Worm (Caenorhabditis elegans) whole organism, L4 larva: ENCODE measurements around the gene mop-25.2.

Experiments
- Y48G9A.11 ChIP-seq: fragments of 200-800 bp; sonication (Bioruptor generic); IDR thresholded peaks from 2 replicates; pipeline ENCODE4 v1.3.6; 2022; ENCODE audit warnings: missing genetic modification reagents, missing genetic modification characterization, missing compliant biosample characterization
- ZK337.2 ChIP-seq: fragments of 200-800 bp; sonication (Bioruptor generic); IDR thresholded peaks from 2 replicates; pipeline ENCODE4 v1.3.6; 2022; ENCODE audit warnings: missing genetic modification reagents, missing genetic modification characterization, missing compliant biosample characterization
- ZK546.5 ChIP-seq, 2 experiments: sonication (generic microtip); optimal IDR thresholded peaks; 2 replicates each; lab custom pipeline; 2017; ENCODE audit warnings: missing biosample characterization in 2 of 2, missing genetic modification characterization in 2 of 2
- aha-1 ChIP-seq: fragments of 150-350 bp; peaks from one replicate; lab custom pipeline; 2014; ENCODE audit warnings: missing biosample characterization, missing genetic modification characterization
- ama-1 ChIP-seq: fragments of 150-350 bp; optimal IDR thresholded peaks from 2 replicates; lab custom pipeline; 2014; ENCODE audit warnings: inconsistent platforms, mixed read lengths
- ceh-28 ChIP-seq: fragments of 150-350 bp; optimal IDR thresholded peaks from 2 replicates; lab custom pipeline; 2014; ENCODE audit warnings: missing biosample characterization, missing genetic modification reagents, missing genetic modification characterization
- dmd-6 ChIP-seq: fragments of 200-800 bp; sonication (Bioruptor generic); IDR thresholded peaks from 2 replicates; pipeline ENCODE4 v1.3.6; 2022; ENCODE audit warnings: missing genetic modification reagents, missing genetic modification characterization, missing compliant biosample characterization
- dmd-9 ChIP-seq: fragments of 200-800 bp; sonication (Bioruptor generic); IDR thresholded peaks from 2 replicates; pipeline ENCODE4 v1.3.6; 2022; ENCODE audit warnings: missing genetic modification reagents, missing genetic modification characterization, missing compliant biosample characterization
- duxl-1 ChIP-seq: sonication (generic microtip); optimal IDR thresholded peaks from 2 replicates; lab custom pipeline; 2016; ENCODE audit warnings: mild to moderate bottlenecking, missing genetic modification characterization, moderate library complexity, missing compliant biosample characterization; ENCODE audit not compliant: poor library complexity
- fkh-10 ChIP-seq: fragments of 150-350 bp; optimal IDR thresholded peaks from 2 replicates; lab custom pipeline; 2014; ENCODE audit warnings: missing biosample characterization, missing genetic modification reagents, missing genetic modification characterization
- hmg-1.1 ChIP-seq: fragments of 200-800 bp; sonication (Bioruptor generic); IDR thresholded peaks from 2 replicates; pipeline ENCODE4 v1.3.6; 2022; ENCODE audit warnings: missing genetic modification reagents, missing genetic modification characterization, missing compliant biosample characterization
- lim-7 ChIP-seq: fragments of 200-800 bp; sonication (Bioruptor generic); IDR thresholded peaks from 2 replicates; pipeline ENCODE4 v1.3.6; 2022; ENCODE audit warnings: missing genetic modification characterization, missing compliant biosample characterization
- lin-15B ChIP-seq: fragments of 150-350 bp; sonication (generic microtip); optimal IDR thresholded peaks from 3 replicates; lab custom pipeline; 2014; ENCODE audit warnings: missing biosample characterization, missing genetic modification characterization
- lin-39 ChIP-seq: fragments of 150-350 bp; optimal IDR thresholded peaks from 2 replicates; lab custom pipeline; 2014; ENCODE audit warnings: missing biosample characterization, missing genetic modification reagents, missing genetic modification characterization
- lsy-2 ChIP-seq, 2 experiments: fragments of 150-350 bp in 1 of 2; sonication (generic microtip) in 1 of 2; optimal IDR thresholded peaks; 2 replicates each; lab custom pipeline; 2014 to 2017; ENCODE audit warnings: missing biosample characterization in 2 of 2, missing genetic modification characterization in 2 of 2
- mdt-29 ChIP-seq: fragments of 200-800 bp; sonication (Bioruptor generic); IDR thresholded peaks from 2 replicates; pipeline ENCODE4 v1.3.6; 2022; ENCODE audit warnings: missing genetic modification reagents, missing genetic modification characterization, missing compliant biosample characterization
- mep-1 ChIP-seq: fragments of 150-350 bp; sonication (generic microtip); optimal IDR thresholded peaks from 3 replicates; lab custom pipeline; 2014; ENCODE audit warnings: missing biosample characterization, missing genetic modification characterization
- nhr-111 ChIP-seq: fragments of 200-800 bp; sonication (Bioruptor generic); optimal IDR thresholded peaks from 2 replicates; lab custom pipeline; 2018; ENCODE audit warnings: mild to moderate bottlenecking, missing genetic modification characterization, missing compliant biosample characterization
- nhr-237 ChIP-seq: sonication (generic microtip); optimal IDR thresholded peaks from 2 replicates; lab custom pipeline; 2017; ENCODE audit warnings: missing biosample characterization, missing genetic modification characterization
- nhr-28 ChIP-seq: fragments of 150-350 bp; optimal IDR thresholded peaks from 2 replicates; lab custom pipeline; 2014; ENCODE audit warnings: missing biosample characterization, missing genetic modification characterization
- nhr-42 ChIP-seq: fragments of 200-800 bp; sonication (Bioruptor generic); IDR thresholded peaks from 2 replicates; pipeline ENCODE4 v1.3.6; 2022; ENCODE audit warnings: missing genetic modification characterization, missing compliant biosample characterization
- nhr-77 ChIP-seq: fragments of 150-350 bp; optimal IDR thresholded peaks from 2 replicates; lab custom pipeline; 2014; ENCODE audit warnings: missing biosample characterization, missing genetic modification characterization
- php-3 ChIP-seq: fragments of 200-800 bp; sonication (Bioruptor generic); IDR thresholded peaks from 2 replicates; pipeline ENCODE4 v1.3.6; 2022; ENCODE audit warnings: missing genetic modification reagents, missing genetic modification characterization, missing compliant biosample characterization
- rbr-2 ChIP-seq: sonication (generic microtip); optimal IDR thresholded peaks from 2 replicates; lab custom pipeline; 2016; ENCODE audit warnings: missing genotype, missing genetic modification characterization, missing compliant biosample characterization
- unc-39 ChIP-seq: sonication (generic microtip); optimal IDR thresholded peaks from 2 replicates; lab custom pipeline; 2017; ENCODE audit warnings: missing biosample characterization, missing genetic modification characterization
- unc-62 ChIP-seq, 3 experiments: fragments of 150-350 bp in 1 of 3; sonication (generic microtip); optimal IDR thresholded peaks in 2 of 3; peaks in 1 of 3; 1 replicate in 1 of 3; 2 replicates in 2 of 3; lab custom pipeline; 2014 to 2017; ENCODE audit warnings: missing biosample characterization in 3 of 3, missing genetic modification characterization in 3 of 3, missing genetic modification reagents in 3 of 3, missing genotype in 1 of 3
- zag-1 ChIP-seq: fragments of 150-350 bp; optimal IDR thresholded peaks from 2 replicates; lab custom pipeline; 2014; ENCODE audit warnings: missing biosample characterization, missing genetic modification characterization
- zip-11 ChIP-seq: fragments of 200-800 bp; sonication (Bioruptor generic); IDR thresholded peaks from 2 replicates; pipeline ENCODE4 v1.3.6; 2022; ENCODE audit warnings: missing genetic modification characterization, missing compliant biosample characterization

mop-25.2 gene

ce11 chrII:9653679-9654078, 49.8 kb downstream of the mop-25.2 start, which contains the start of gene ZK1307.2:
TSS of gene ZK1307.2 (minus strand) at chrII:9653952.
- TF ChIP-seq lsy-2 (tag; optimal IDR thresholded peaks at IDR 0.05; lab: Kevin White, UChicago) (no peak), unc-62 (GFP tag; optimal IDR thresholded peaks at IDR 0.05 in 1 of 2; lab: Kevin White, UChicago) (peak in 1 of 2 experiments; percentile 93), unc-62 (tag; optimal IDR thresholded peaks at IDR 0.05; lab: Kevin White, UChicago) (no peak)

DNA sequence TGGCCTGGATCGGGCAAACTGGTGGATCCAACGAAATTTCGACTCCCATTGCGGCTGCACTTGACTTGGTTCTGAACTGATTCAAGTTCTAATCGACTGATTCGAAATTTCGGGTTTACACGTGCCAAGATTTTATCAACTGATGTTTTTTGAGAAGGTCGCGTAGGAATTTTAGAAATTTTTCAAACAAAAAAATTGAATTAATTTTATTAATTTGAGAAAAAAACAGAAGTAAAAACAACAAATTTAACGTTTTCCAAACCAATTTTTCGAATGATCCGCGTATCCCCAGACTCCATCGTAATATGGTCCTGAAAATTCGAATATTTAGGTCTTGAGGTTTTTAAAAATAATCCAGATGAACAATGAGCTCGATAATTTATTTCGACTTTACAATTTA, 50.6 kb downstream of the mop-25.2 start, which contains the start of gene ZK1307.3:
TSS of gene ZK1307.3 (minus strand) at position 101 of the 400 bp plus-strand sequence.
- TF ChIP-seq dmd-6 (GFP tag; lab: Robert Waterston, UW) (no peak), fkh-10 (no peak), ZK546.5 (tag; optimal IDR thresholded peaks at IDR 0.05; lab: Kevin White, UChicago) (no peak), lin-15B (tag; lab: Kevin White, UChicago) (no peak), zag-1 (tag; lab: Kevin White, UChicago) (no peak), zip-11 (GFP tag; lab: Robert Waterston, UW) (no peak), nhr-28 (tag; lab: Kevin White, UChicago) (no peak), lin-39 (tag; lab: Kevin White, UChicago) (no peak), lsy-2 (tag; optimal IDR thresholded peaks at IDR 0.05; lab: Kevin White, UChicago) (no peak), mdt-29 (GFP tag; lab: Robert Waterston, UW) (no peak), ZK337.2 (GFP tag; lab: Robert Waterston, UW) (no peak), ceh-28 (tag; lab: Kevin White, UChicago) (no peak), php-3 (no peak), nhr-237 (tag; lab: Kevin White, UChicago) (no peak), aha-1 (no peak), nhr-77 (tag; lab: Kevin White, UChicago) (no peak), duxl-1 (no peak), unc-39 (tag; lab: Kevin White, UChicago) (no peak), ama-1 (lab: Kevin White, UChicago) (no peak), hmg-1.1 (GFP tag; lab: Robert Waterston, UW) (no peak)

ce11 chrII:9651700-9652099, 51.8 kb downstream of the mop-25.2 start, which contains the start of gene ZK1307.4:
TSS of gene ZK1307.4 (minus strand) at chrII:9651800.
- TF ChIP-seq lim-7 (GFP tag; lab: Robert Waterston, UW) = no peak
- TF ChIP-seq nhr-111 (GFP tag; lab: Kevin White, UChicago) = no peak
- TF ChIP-seq dmd-9 (GFP tag; lab: Robert Waterston, UW) = no peak
- TF ChIP-seq rbr-2 (tag; lab: Kevin White, UChicago) = no peak
- TF ChIP-seq ZK337.2 (GFP tag; lab: Robert Waterston, UW) = no peak
- TF ChIP-seq nhr-42 = no peak
- TF ChIP-seq hmg-1.1 (GFP tag; lab: Robert Waterston, UW) = no peak
- TF ChIP-seq Y48G9A.11 = no peak
- TF ChIP-seq mep-1 = no peak
- TF ChIP-seq, all 104 proteins: peak for 0
